Fruit fly (Drosophila melanogaster) whole organism: ENCODE measurements around the gene CG11889.

Experiments
- CG8478 ChIP-seq: fragments of >200 bp; optimal IDR thresholded peaks from 2 replicates; lab custom pipeline; 2018; ENCODE audit warnings: inconsistent platforms
- Dll ChIP-seq: fragments of >200 bp; optimal IDR thresholded peaks from 2 replicates; lab custom pipeline; 2017
- pan ChIP-seq: fragments of >200 bp; optimal IDR thresholded peaks from 2 replicates; lab custom pipeline; 2017
- psq ChIP-seq: fragments of >200 bp; optimal IDR thresholded peaks from 2 replicates; lab custom pipeline; 2017
- usp ChIP-seq: fragments of >200 bp; optimal IDR thresholded peaks from 2 replicates; lab custom pipeline; 2017; ENCODE audit warnings: missing biosample characterization, missing genetic modification characterization, mixed read lengths

DNA sequence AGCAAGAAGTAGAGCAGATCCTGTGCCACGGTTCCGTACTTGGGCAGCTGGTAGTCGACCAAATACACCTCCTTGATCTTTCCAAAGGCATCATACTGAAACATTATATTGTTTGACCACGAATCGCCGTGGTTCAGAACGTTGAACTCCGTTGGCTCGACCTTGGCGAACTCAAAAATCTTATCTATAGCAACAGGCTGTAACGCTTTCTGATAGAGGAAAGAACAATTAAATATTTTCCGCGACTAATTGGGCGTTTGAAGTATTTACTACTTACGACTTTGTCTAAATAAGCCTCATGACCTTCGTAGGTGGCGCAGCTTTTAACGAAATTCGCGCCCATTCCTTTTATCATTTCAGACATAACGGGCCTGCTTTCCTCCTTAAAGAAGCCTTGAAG lies 51.7 kb downstream of the CG11889 start:
- TF ChIP-seq psq (lab: Kevin White, UChicago) (no peak), usp (no peak), pan (no peak), CG8478 (lab: Kevin White, UChicago) (no peak), Dll (lab: Kevin White, UChicago) (no peak)
